Fruit fly (Drosophila melanogaster) Kc167 (cell line): Measurements from ENCODE around the gene Mtl.

Experiments
- Myc ChIP-seq: fragments of >200 bp; optimal IDR thresholded peaks from 2 replicates; lab custom pipeline; 2017; ENCODE audit warnings: missing external identifiers
- h ChIP-seq: fragments of >200 bp; optimal IDR thresholded peaks from 3 replicates; lab custom pipeline; 2018; ENCODE audit warnings: missing external identifiers
- insv ChIP-seq: fragments of >200 bp; optimal IDR thresholded peaks from 3 replicates; lab custom pipeline; 2018; ENCODE audit warnings: missing external identifiers
- psq ChIP-seq: fragments of >200 bp; optimal IDR thresholded peaks from 2 replicates; lab custom pipeline; 2017; ENCODE audit warnings: missing external identifiers
- ttk ChIP-seq: sonication (Bioruptor generic); optimal IDR thresholded peaks from 2 replicates; lab custom pipeline; 2017; ENCODE audit warnings: missing external identifiers

DNA sequence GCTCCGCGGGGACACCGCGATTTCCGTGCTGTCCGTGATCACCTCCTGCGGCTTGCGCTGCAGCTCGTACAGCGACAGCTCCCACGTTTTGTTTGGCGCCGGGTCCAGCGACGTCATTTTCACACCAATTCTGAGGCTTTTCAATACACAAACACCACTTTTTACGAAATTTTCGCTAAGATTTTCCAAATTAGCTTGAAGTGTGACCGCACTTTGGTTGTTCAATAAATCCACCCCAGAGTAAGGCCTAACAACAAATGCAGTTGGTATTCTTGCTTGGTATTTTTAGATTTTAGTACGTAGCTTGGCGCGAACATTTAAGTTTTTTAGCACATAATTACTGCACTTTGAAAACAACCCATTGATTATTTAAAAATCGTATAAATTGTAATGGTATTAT is 45.6 kb downstream of the Mtl start, which contains the start of gene Sce:
- TF ChIP-seq psq (lab: Kevin White, UChicago) = no peak
- TF ChIP-seq insv (lab: Kevin White, UChicago) = no peak
- TF ChIP-seq Myc (lab: Kevin White, UChicago) = no peak
- TF ChIP-seq h (lab: Kevin White, UChicago) = no peak
- TF ChIP-seq ttk (lab: Kevin White, UChicago) = no peak
